Fruit fly (Drosophila melanogaster): ENCODE measurements around the gene Kaz.

Kaz gene

DNA sequence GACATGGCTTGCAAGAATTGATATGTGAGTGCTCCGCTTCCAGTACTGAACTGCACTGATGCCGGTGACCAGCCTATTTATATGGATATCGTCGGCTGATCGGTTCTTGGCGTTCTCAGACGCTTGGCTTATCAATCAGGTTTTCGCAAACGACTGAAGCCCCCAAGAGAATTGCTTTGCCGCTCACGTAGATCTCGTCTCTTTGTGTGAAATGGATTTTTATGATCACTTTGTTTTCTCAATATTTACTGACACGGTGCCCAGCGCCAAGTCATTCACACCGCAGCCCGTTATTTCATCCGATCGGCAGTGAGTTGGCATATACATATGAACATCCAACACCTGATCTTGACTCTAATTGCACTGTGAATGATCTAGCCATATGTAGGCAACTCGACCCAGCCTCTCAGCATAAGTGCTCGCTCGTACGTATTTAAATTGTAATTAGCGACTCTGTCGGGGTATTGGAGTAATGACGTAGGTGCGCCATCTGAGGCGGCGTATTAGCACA lies 30.6 kb upstream of the Kaz start, which contains the start of gene CG13639:
Gene CG13639 (minus strand): TSS at position 51 of the 511 bp plus-strand sequence.
- no peak for TF ChIP-seq CG8478 (optimal IDR thresholded peaks at IDR 0.05)
- no peak for TF ChIP-seq EcR (GFP tag; optimal IDR thresholded peaks at IDR 0.05)
- no peak for TF ChIP-seq Dll (optimal IDR thresholded peaks at IDR 0.05)
- no peak for TF ChIP-seq psq (optimal IDR thresholded peaks at IDR 0.05)
- TF ChIP-seq pan (optimal IDR thresholded peaks at IDR 0.05), result no peak
- TF ChIP-seq usp (GFP tag; optimal IDR thresholded peaks at IDR 0.05), result no peak

DNA sequence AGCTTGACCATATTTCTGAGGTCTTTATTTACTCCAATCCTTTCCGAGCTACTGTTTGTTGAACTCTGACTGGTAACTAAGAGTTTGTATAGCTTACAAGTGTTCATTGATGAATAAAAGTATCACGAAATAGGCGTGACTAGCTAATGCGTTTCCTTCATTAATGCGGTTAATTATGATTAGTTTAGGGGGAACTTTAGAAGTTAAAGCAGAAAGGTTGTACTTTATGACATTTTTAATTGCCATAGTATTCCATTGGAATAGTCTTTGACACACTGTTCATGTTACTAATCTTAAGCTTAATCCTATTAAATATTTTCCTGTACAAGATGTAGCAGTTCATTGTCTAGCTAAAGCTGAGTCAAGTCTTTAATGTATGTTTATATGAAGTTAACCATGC lies 29.9 kb upstream of the Kaz start, which contains the start of gene ppk22:
Gene ppk22 (minus strand): TSS at position 101 of the 400 bp plus-strand sequence.
- TF ChIP-seq psq (optimal IDR thresholded peaks at IDR 0.05), result no peak
- TF ChIP-seq pan (optimal IDR thresholded peaks at IDR 0.05), result no peak
- TF ChIP-seq usp (GFP tag; optimal IDR thresholded peaks at IDR 0.05), result no peak
- no peak for TF ChIP-seq CG8478 (optimal IDR thresholded peaks at IDR 0.05)
- no peak for TF ChIP-seq EcR (GFP tag; optimal IDR thresholded peaks at IDR 0.05)
- no peak for TF ChIP-seq Dll (optimal IDR thresholded peaks at IDR 0.05)

- TF ChIP-seq CG8478 (optimal IDR thresholded peaks at IDR 0.05), result no peak
- no peak for TF ChIP-seq Dll (optimal IDR thresholded peaks at IDR 0.05)
- no peak for TF ChIP-seq EcR (GFP tag; optimal IDR thresholded peaks at IDR 0.05)
- TF ChIP-seq pan (optimal IDR thresholded peaks at IDR 0.05), result no peak
- TF ChIP-seq psq (optimal IDR thresholded peaks at IDR 0.05), result no peak
- TF ChIP-seq usp (GFP tag; optimal IDR thresholded peaks at IDR 0.05), result no peak
Observed at dm6 chr3R:24857459-24857858, 27.7 kb upstream of the Kaz start, which contains the start of gene CAH4. CAH4 (minus strand) TSS chr3R:24857559.

- TF ChIP-seq pan (optimal IDR thresholded peaks at IDR 0.05), result no peak
- no peak for TF ChIP-seq CG8478 (optimal IDR thresholded peaks at IDR 0.05)
- no peak for TF ChIP-seq usp (GFP tag; optimal IDR thresholded peaks at IDR 0.05)
- no peak for TF ChIP-seq EcR (GFP tag; optimal IDR thresholded peaks at IDR 0.05)
- TF ChIP-seq Dll (optimal IDR thresholded peaks at IDR 0.05), result no peak
- no peak for TF ChIP-seq psq (optimal IDR thresholded peaks at IDR 0.05)
Observed at dm6 chr3R:24856143-24856542, 26.4 kb upstream of the Kaz start, which contains the start of gene HDAC11. HDAC11 (minus strand) TSS chr3R:24856243.

DNA sequence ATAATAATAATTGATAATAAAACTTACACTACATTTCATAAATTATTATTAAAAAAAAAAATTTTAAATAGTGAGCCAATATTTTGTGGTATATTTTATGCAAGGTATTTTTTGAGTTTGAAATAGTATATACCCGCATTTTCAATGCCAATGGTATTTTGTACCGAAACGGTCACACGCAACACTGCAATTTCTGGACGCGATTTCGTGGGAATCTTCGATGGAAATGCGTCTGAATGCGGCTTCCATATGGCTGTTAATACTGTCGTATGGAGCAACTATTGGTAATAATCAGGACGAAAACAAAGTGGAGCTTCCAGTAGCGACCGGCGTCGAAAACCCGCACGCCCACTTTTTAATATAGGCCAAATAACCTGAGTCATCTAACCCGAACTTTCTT lies 21.7 kb upstream of the Kaz start, which contains the start of gene Nct:
Gene Nct (plus strand): TSS at position 173 of the 400 bp plus-strand sequence.
- TF ChIP-seq psq (optimal IDR thresholded peaks at IDR 0.05) (no peak), Dll (optimal IDR thresholded peaks at IDR 0.05) (no peak), usp (GFP tag; optimal IDR thresholded peaks at IDR 0.05) (no peak), EcR (GFP tag; optimal IDR thresholded peaks at IDR 0.05) (no peak), pan (optimal IDR thresholded peaks at IDR 0.05) (no peak), CG8478 (optimal IDR thresholded peaks at IDR 0.05) (no peak)

DNA sequence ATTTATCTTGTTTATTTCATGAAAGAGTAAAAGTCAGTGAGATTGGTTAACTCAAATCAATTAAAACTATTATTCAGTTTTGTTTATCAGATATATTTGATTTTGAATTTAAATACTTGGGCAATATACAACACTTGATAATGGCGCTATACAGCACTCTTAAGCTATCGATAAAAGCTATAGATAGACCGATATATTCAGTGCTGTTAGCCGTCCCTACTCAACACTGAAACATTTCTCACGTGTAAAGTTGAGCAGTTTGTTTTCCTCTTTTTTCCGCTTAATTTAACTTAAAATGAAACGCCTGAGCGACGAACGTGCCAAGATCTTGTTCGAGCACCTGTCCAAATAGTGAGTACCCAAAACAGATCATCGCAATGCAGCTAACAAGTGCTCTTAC lies 20.7 kb upstream of the Kaz start, which contains the start of gene CG7006:
Gene CG7006 (plus strand): TSS at position 208 of the 400 bp plus-strand sequence.
- no peak for TF ChIP-seq usp (GFP tag; optimal IDR thresholded peaks at IDR 0.05)
- no peak for TF ChIP-seq EcR (GFP tag; optimal IDR thresholded peaks at IDR 0.05)
- no peak for TF ChIP-seq pan (optimal IDR thresholded peaks at IDR 0.05)
- TF ChIP-seq Dll (optimal IDR thresholded peaks at IDR 0.05), result no peak
- no peak for TF ChIP-seq psq (optimal IDR thresholded peaks at IDR 0.05)
- TF ChIP-seq CG8478 (optimal IDR thresholded peaks at IDR 0.05), result no peak

DNA sequence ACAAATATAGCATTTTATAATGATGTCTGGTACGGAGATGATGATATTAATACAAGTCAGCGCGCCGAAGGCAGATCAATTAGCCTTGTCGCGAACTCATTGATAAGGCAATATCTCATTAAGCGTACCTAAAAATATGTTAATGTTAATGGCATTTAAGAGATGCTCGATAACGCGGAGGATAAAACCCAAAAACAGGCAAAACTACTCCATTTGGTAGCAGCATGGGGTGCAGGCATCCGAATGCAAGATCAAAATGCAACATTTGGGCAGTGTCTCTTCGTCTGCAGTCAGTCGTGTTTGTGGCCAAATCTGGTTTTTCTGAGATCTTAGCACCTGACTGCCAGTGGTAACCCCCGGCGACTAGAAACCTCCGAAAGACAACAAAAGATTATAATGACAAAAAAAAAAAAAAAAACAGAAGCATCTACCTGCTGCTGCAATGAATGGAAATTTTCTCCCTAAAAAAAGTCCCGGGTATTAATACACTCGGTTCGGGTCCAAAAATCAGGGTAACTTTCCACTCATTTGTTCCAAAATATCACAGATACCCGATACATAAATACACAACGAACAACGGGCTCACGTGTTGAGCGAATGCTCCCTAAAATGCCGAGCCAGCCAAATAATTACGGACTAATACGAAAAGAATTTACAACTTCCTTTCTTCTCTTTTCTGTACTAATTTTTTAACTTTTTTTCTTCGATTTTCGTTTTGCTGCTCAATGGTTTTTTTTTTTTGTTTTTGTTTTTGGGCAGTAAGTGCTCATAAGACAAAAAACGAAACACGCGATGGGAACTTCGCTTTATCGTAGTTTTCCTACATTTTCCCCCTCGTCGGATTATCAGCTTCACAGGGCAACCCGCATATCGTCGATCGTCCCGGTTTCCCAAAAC lies 16.4 kb upstream of the Kaz start:
- TF ChIP-seq pan (optimal IDR thresholded peaks at IDR 0.05) (no peak), Dll (optimal IDR thresholded peaks at IDR 0.05) (no peak), psq (optimal IDR thresholded peaks at IDR 0.05) (no peak), EcR (GFP tag; optimal IDR thresholded peaks at IDR 0.05) (no peak), usp (GFP tag; optimal IDR thresholded peaks at IDR 0.05) (no peak), CG8478 (optimal IDR thresholded peaks at IDR 0.05) (no peak)

DNA sequence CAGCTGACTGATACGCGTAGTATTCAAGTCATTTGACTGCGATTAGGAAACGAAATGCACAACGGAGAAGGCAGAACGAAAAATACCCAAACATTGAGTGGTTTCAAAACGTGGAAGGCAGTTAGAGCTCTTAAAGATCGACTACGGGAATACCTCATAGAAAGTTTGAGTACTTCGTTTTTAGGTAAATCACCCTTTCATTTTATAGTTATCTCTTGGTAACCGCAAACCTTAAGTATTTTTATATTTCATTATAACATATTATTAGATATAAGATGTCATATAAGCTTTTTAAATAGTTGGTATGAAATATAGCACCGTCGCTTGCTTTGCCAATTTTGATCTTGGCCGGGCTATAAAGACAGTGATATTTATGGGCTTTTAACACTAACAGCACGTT lies 15.4 kb upstream of the Kaz start:
- TF ChIP-seq psq (optimal IDR thresholded peaks at IDR 0.05) (no peak), pan (optimal IDR thresholded peaks at IDR 0.05) (no peak), CG8478 (optimal IDR thresholded peaks at IDR 0.05) (no peak), EcR (GFP tag; optimal IDR thresholded peaks at IDR 0.05) (no peak), usp (GFP tag; optimal IDR thresholded peaks at IDR 0.05) (no peak), Dll (optimal IDR thresholded peaks at IDR 0.05) (no peak)

DNA sequence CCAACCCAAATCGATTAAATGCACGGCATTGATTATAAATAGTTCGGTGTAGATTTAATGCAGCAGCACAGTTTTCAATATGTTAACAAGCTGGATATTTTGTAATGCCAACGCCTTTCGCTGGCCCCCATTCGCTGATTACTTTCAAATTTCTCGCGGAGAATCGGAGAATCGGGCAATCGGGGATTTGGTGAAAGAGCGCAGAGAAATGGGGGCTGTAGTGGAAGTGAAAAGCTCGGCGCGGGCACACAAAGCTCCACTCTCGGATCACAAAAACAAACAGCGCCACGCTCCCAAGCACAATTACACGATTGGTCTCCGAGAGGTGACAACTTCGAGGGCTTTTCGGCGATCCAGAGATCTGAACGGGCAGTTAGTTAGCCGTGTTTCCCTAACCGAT lies 11.9 kb upstream of the Kaz start, which contains the start of gene Esp:
Gene Esp (plus strand): TSS at position 301 of the 400 bp plus-strand sequence.
- TF ChIP-seq Dll (optimal IDR thresholded peaks at IDR 0.05), result no peak
- no peak for TF ChIP-seq usp (GFP tag; optimal IDR thresholded peaks at IDR 0.05)
- no peak for TF ChIP-seq EcR (GFP tag; optimal IDR thresholded peaks at IDR 0.05)
- no peak for TF ChIP-seq CG8478 (optimal IDR thresholded peaks at IDR 0.05)
- no peak for TF ChIP-seq pan (optimal IDR thresholded peaks at IDR 0.05)
- no peak for TF ChIP-seq psq (optimal IDR thresholded peaks at IDR 0.05)

DNA sequence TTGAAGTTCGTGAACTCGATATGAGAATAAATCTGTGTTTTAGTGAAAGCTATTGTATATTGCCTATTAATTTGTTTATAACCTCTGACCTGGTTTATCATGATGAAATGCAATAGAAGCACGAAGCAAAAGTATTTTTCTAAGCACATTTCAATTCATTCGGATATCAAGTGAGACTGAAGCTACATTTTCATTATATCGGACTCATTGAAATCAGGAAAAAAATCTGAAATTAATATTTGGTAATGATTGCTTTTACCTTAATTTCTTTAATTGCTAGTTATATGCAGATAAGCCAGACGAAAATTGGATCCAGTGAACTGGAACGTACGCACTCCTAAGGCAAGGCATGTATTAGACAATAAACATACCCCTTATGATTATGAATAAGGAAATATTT lies 11.3 kb upstream of the Kaz start, which contains the start of gene CG33658:
Gene CG33658 (minus strand): TSS at position 101 of the 400 bp plus-strand sequence.
- TF ChIP-seq pan (optimal IDR thresholded peaks at IDR 0.05), result no peak
- no peak for TF ChIP-seq psq (optimal IDR thresholded peaks at IDR 0.05)
- no peak for TF ChIP-seq EcR (GFP tag; optimal IDR thresholded peaks at IDR 0.05)
- TF ChIP-seq CG8478 (optimal IDR thresholded peaks at IDR 0.05), result no peak
- TF ChIP-seq usp (GFP tag; optimal IDR thresholded peaks at IDR 0.05), result no peak
- TF ChIP-seq Dll (optimal IDR thresholded peaks at IDR 0.05), result no peak

DNA sequence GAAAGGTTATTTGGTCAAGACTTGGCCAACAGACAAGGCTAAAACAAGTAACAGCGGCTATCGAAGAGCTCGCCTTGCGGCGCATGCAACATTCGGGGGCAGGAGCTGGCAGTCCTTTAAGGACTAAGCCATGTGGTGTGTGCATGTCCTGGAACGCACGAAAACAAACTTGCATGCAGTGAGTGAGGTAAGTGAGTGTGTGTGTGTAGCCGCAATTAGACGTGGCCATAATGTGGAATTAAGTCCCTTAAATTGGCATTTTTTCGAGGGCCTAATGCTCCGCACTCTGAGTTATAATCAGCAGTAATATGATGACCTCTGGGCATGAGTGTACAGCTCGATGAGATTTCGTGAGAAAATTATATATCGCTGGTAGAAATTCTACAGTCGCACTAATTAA lies 3.9 kb upstream of the Kaz start, which contains the start of gene sosie:
Gene sosie (plus strand): TSS at position 301 of the 400 bp plus-strand sequence.
- TF ChIP-seq usp (GFP tag; optimal IDR thresholded peaks at IDR 0.05) (no peak), CG8478 (optimal IDR thresholded peaks at IDR 0.05) (no peak), pan (optimal IDR thresholded peaks at IDR 0.05) (no peak), psq (optimal IDR thresholded peaks at IDR 0.05) (no peak), EcR (GFP tag; optimal IDR thresholded peaks at IDR 0.05) (no peak), Dll (optimal IDR thresholded peaks at IDR 0.05) (no peak)

Measured in whole organism.